Worm (Caenorhabditis elegans) whole organism, early embryonic: ENCODE measurements around the gene F45G2.8.

Source experiments
- ama-1 ChIP-seq: fragments of 150-350 bp; optimal IDR thresholded peaks from 2 replicates; lab custom pipeline; 2014
- hmg-4 ChIP-seq: fragments of 200-800 bp; sonication (Bioruptor generic); optimal IDR thresholded peaks from 2 replicates; lab custom pipeline; 2018; ENCODE audit warnings: mild to moderate bottlenecking, missing genetic modification characterization, missing compliant biosample characterization

DNA sequence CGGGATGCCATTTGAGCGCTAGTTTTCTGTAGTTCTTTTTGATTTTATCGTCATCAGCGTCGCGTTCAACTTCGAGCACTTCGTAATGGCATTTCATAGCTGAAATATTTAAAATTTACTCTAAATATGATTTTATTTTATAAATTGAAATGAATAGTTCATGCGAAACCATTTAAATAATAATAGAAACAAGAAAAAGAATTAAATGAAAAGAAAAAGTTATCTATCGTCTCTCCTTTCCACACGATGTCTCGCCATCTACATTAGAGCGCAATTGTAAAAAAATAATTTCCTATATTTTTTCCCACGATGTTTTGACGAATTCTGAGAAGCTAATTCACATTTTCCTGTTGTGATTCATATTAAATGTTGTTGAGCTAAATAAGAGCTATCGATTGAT, 42.2 kb downstream of the F45G2.8 start, which contains the start of gene dnj-17:
- no peak for TF ChIP-seq ama-1 (lab: Kevin White, UChicago)
- no peak for TF ChIP-seq hmg-4 (GFP tag; lab: Kevin White, UChicago)
